Worm (Caenorhabditis elegans): ENCODE measurements around the gene C25H3.15.

The C25H3.15 gene

ce11 chrII:5688959-5689358 is 23.8 kb downstream of the C25H3.15 start, which contains the start of gene C25H3.11 (continued):
- TF ChIP-seq ces-1 (GFP tag; optimal IDR thresholded peaks at IDR 0.05) (no peak), hmg-1.1 (GFP tag; IDR thresholded peaks at IDR 0.05) (no peak), Y75B8A.6 (GFP tag; IDR thresholded peaks at IDR 0.05) (0 out of 2 replicates have a peak, but pooled peaks have one; percentile 10), egl-27 (tag; optimal IDR thresholded peaks at IDR 0.05) (no peak), jun-1 (tag; optimal IDR thresholded peaks at IDR 0.05) (no peak), madf-9 (GFP tag; conservative IDR thresholded peaks at IDR 0.05) (no peak), lin-38 (GFP tag; IDR thresholded peaks at IDR 0.05) (no peak), zip-11 (GFP tag; IDR thresholded peaks at IDR 0.05) (no peak), nhr-48 (tag; optimal IDR thresholded peaks at IDR 0.05) (no peak), ceh-62 (tag; optimal IDR thresholded peaks at IDR 0.05) (no peak), F10B5.3 (tag; optimal IDR thresholded peaks at IDR 0.05) (no peak), mdl-1 (tag; optimal IDR thresholded peaks at IDR 0.05) (no peak), hlh-11 (tag; optimal IDR thresholded peaks at IDR 0.05) (peak; percentile 78), attf-4 (tag; optimal IDR thresholded peaks at IDR 0.05) (no peak), F37D6.2 (tag; optimal IDR thresholded peaks at IDR 0.05) (no peak), ceh-82 (tag; optimal IDR thresholded peaks at IDR 0.05) (no peak), ztf-7 (tag; optimal IDR thresholded peaks at IDR 0.05) (no peak), zag-1 (tag; optimal IDR thresholded peaks at IDR 0.05) (no peak), dmd-9 (GFP tag; IDR thresholded peaks at IDR 0.05) (no peak), daf-8 (GFP tag; IDR thresholded peaks at IDR 0.05) (no peak), daf-16 (GFP tag; optimal IDR thresholded peaks at IDR 0.05) (no peak), daf-16 (tag; optimal IDR thresholded peaks at IDR 0.05) (peak; percentile 66), T20F7.1 (GFP tag; optimal IDR thresholded peaks at IDR 0.05) (no peak), aha-1 (tag) (no peak), Y105C5A.15 (GFP tag; IDR thresholded peaks at IDR 0.05) (no peak), cey-2 (tag; optimal IDR thresholded peaks at IDR 0.05; ENCODE audit: borderline replicate concordance, insufficient read depth) (no peak), lir-3 (tag; optimal IDR thresholded peaks at IDR 0.05) (no peak), vab-7 (GFP tag; IDR thresholded peaks at IDR 0.05) (peak; percentile 20; the same call in 1 of the 2 replicates), unc-39 (tag; optimal IDR thresholded peaks at IDR 0.05) (no peak), pha-4 (GFP tag; IDR thresholded peaks at IDR 0.05) (no peak), pha-4 (tag; optimal IDR thresholded peaks at IDR 0.05) (no peak), nhr-111 (GFP tag; optimal IDR thresholded peaks at IDR 0.05) (no peak), zfp-3 (GFP tag; conservative IDR thresholded peaks at IDR 0.05) (no peak), set-16 (GFP tag; IDR thresholded peaks at IDR 0.05) (no peak), daf-12 (tag; optimal IDR thresholded peaks at IDR 0.05) (no peak), mes-2 (tag; optimal IDR thresholded peaks at IDR 0.05; ENCODE audit: poor library complexity, severe bottlenecking) (peak; percentile 64), lin-1 (GFP tag; IDR thresholded peaks at IDR 0.05) (no peak), ceh-28 (tag; optimal IDR thresholded peaks at IDR 0.05) (no peak), D1046.2 (GFP tag; IDR thresholded peaks at IDR 0.05) (no peak), tag-97 (GFP tag; IDR thresholded peaks at IDR 0.05) (no peak), nhr-10 (tag; optimal IDR thresholded peaks at IDR 0.05) (no peak), ama-1 (optimal IDR thresholded peaks at IDR 0.05) (peak; percentile 53), lin-15B (tag; optimal IDR thresholded peaks at IDR 0.05) (no peak), pqm-1 (tag; optimal IDR thresholded peaks at IDR 0.05) (no peak), T26A8.4 (GFP tag; IDR thresholded peaks at IDR 0.05) (0 out of 2 replicates have a peak, but pooled peaks have one; percentile 15), ceh-20 (GFP tag; IDR thresholded peaks at IDR 0.05) (no peak), dve-1 (tag; optimal IDR thresholded peaks at IDR 0.05; ENCODE audit: insufficient read depth) (peak; percentile 49), Y5F2A.4 (GFP tag; optimal IDR thresholded peaks at IDR 0.05) (no peak), lin-39 (tag; optimal IDR thresholded peaks at IDR 0.05) (no peak), hlh-30 (tag; optimal IDR thresholded peaks at IDR 0.05; ENCODE audit: insufficient read depth) (peak; percentile 86), ztf-11 (tag; optimal IDR thresholded peaks at IDR 0.05) (no peak), F44E2.7 (GFP tag; IDR thresholded peaks at IDR 0.05) (0 out of 2 replicates have a peak, but pooled peaks have one; percentile 45), fkh-10 (GFP tag; optimal IDR thresholded peaks at IDR 0.05) (no peak)
